Worm (Caenorhabditis elegans): ENCODE results near the gene clec-141.

- TF ChIP-seq ceh-34 (tag; optimal IDR thresholded peaks at IDR 0.05): no peak
- no peak for TF ChIP-seq ama-1 (optimal IDR thresholded peaks at IDR 0.05)
- TF ChIP-seq tbx-2 (tag; optimal IDR thresholded peaks at IDR 0.05): no peak
- no peak for TF ChIP-seq unc-86 (tag; optimal IDR thresholded peaks at IDR 0.05)
- TF ChIP-seq nhr-11 (tag; optimal IDR thresholded peaks at IDR 0.05): no peak
- no peak for TF ChIP-seq pax-1 (tag; optimal IDR thresholded peaks at IDR 0.05)
- TF ChIP-seq F13H6.1 (tag; optimal IDR thresholded peaks at IDR 0.05): no peak
Measured at ce11 chrII:5412467-5412866, 5.0 kb upstream of the clec-141 start, which contains the start of the genes EEED8.13 and EEED8.18.
